Fruit fly (Drosophila melanogaster): ENCODE results near the gene Acox3.

Gene Acox3

dm6 chr2L:6490783-6491249 is 42.6 kb upstream of the Acox3 start, which contains the start of the genes Phf5a and CG31638 (continued):
- TF ChIP-seq CG10543 (GFP tag; optimal IDR thresholded peaks at IDR 0.05), result peak; percentile 84
- peak; percentile 89 for TF ChIP-seq Optix (GFP tag; IDR thresholded peaks at IDR 0.05)
- TF ChIP-seq CG17186 (GFP tag; optimal IDR thresholded peaks at IDR 0.05), result peak; percentile 22
- TF ChIP-seq hbn (GFP tag; IDR thresholded peaks at IDR 0.05; ENCODE audit: partially characterized antibody), result peak; percentile 47; the same call in 1 of the 2 replicates
- peak; percentile 60 for TF ChIP-seq NC2β (GFP tag; optimal IDR thresholded peaks at IDR 0.05)
- peak; percentile 92 for TF ChIP-seq gsb (GFP tag; IDR thresholded peaks at IDR 0.05)
- peak; percentile 91 for TF ChIP-seq tin (GFP tag; optimal IDR thresholded peaks at IDR 0.05)
- no peak for TF ChIP-seq Dip3 (GFP tag; optimal IDR thresholded peaks at IDR 0.05)
- peak; percentile 97 for TF ChIP-seq CG7372 (GFP tag; IDR thresholded peaks at IDR 0.05)
- 0 out of 2 replicates have a peak, but pooled peaks have one; percentile 32 for TF ChIP-seq klu (GFP tag; IDR thresholded peaks at IDR 0.05)
- TF ChIP-seq NK7.1 (GFP tag; optimal IDR thresholded peaks at IDR 0.05), result no peak
- peak; percentile 91 for TF ChIP-seq Abd-B (GFP tag; optimal IDR thresholded peaks at IDR 0.05)
- peak; percentile 57 for TF ChIP-seq knrl (GFP tag; IDR thresholded peaks at IDR 0.05; ENCODE audit: partially characterized antibody)
- peak; percentile 97 for TF ChIP-seq CG14667 (GFP tag; IDR thresholded peaks at IDR 0.05)
- TF ChIP-seq CG12659 (GFP tag; optimal IDR thresholded peaks at IDR 0.05), result peak; percentile 94
- TF ChIP-seq gem (tag; optimal IDR thresholded peaks at IDR 0.05), result peak; percentile 99
- peak; percentile 71 for TF ChIP-seq CG13287 (GFP tag; IDR thresholded peaks at IDR 0.05; ENCODE audit: partially characterized antibody)
- TF ChIP-seq CG18619 (GFP tag; optimal IDR thresholded peaks at IDR 0.05), result peak; percentile 87
- peak; percentile 85 for TF ChIP-seq CG9932 (GFP tag; IDR thresholded peaks at IDR 0.05)
- peak; percentile 95 for TF ChIP-seq CG18764 (GFP tag; optimal IDR thresholded peaks at IDR 0.05)
- peak; percentile 73 for TF ChIP-seq CG9609 (GFP tag; optimal IDR thresholded peaks at IDR 0.05)
- peak; percentile 88 for TF ChIP-seq scrt (GFP tag; optimal IDR thresholded peaks at IDR 0.05)
- peak; percentile 33 for TF ChIP-seq CG16863 (GFP tag; optimal IDR thresholded peaks at IDR 0.05)
- peak; percentile 90 for TF ChIP-seq az2 (GFP tag; optimal IDR thresholded peaks at IDR 0.05)
- TF ChIP-seq lov (optimal IDR thresholded peaks at IDR 0.05), result no peak
- TF ChIP-seq lov (GFP tag; IDR thresholded peaks at IDR 0.05), result peak; percentile 94
- peak; percentile 97 for TF ChIP-seq CG14710 (tag; optimal IDR thresholded peaks at IDR 0.05)
- TF ChIP-seq br (optimal IDR thresholded peaks at IDR 0.05), result no peak
- peak; percentile 83 for TF ChIP-seq caup (GFP tag; optimal IDR thresholded peaks at IDR 0.05; ENCODE audit: severe bottlenecking)
- no peak for TF ChIP-seq Hey (tag; optimal IDR thresholded peaks at IDR 0.05)
- TF ChIP-seq Bteb2 (GFP tag; optimal IDR thresholded peaks at IDR 0.05), result no peak
- TF ChIP-seq maf-S (GFP tag; optimal IDR thresholded peaks at IDR 0.05), result peak; percentile 61
- TF ChIP-seq NfI (GFP tag; optimal IDR thresholded peaks at IDR 0.05), result peak; percentile 62
- TF ChIP-seq CG10431 (GFP tag; optimal IDR thresholded peaks at IDR 0.05), result peak; percentile 90
- TF ChIP-seq CG4854 (GFP tag; optimal IDR thresholded peaks at IDR 0.05), result no peak
- no peak for TF ChIP-seq luna (GFP tag; optimal IDR thresholded peaks at IDR 0.05)
- TF ChIP-seq tll (GFP tag; optimal IDR thresholded peaks at IDR 0.05), result peak in 1 of 2 experiments; percentile 46
- no peak for TF ChIP-seq CG8478 (optimal IDR thresholded peaks at IDR 0.05)
- no peak for TF ChIP-seq yki (optimal IDR thresholded peaks at IDR 0.05)
- peak; percentile 94 for TF ChIP-seq peb (GFP tag; IDR thresholded peaks at IDR 0.05)
- peak; percentile 84 for TF ChIP-seq Vsx1 (GFP tag; optimal IDR thresholded peaks at IDR 0.05)
- TF ChIP-seq unpg (GFP tag; optimal IDR thresholded peaks at IDR 0.05), result peak; percentile 87
- TF ChIP-seq grau (tag; optimal IDR thresholded peaks at IDR 0.05), result peak; percentile 82
- TF ChIP-seq CG7963 (GFP tag; IDR thresholded peaks at IDR 0.05; ENCODE audit: partially characterized antibody), result no peak
- peak; percentile 57 to 93 for TF ChIP-seq crp (GFP tag; optimal IDR thresholded peaks at IDR 0.05)
- TF ChIP-seq Hmx (GFP tag; optimal IDR thresholded peaks at IDR 0.05), result peak; percentile 18
- TF ChIP-seq CG32532 (GFP tag; IDR thresholded peaks at IDR 0.05), result peak; percentile 98
- TF ChIP-seq lmd (GFP tag; IDR thresholded peaks at IDR 0.05), result peak; percentile 64
- TF ChIP-seq cad (GFP tag; optimal IDR thresholded peaks at IDR 0.05), result no peak
- TF ChIP-seq bsh (GFP tag; optimal IDR thresholded peaks at IDR 0.05), result peak; percentile 50 to 68
- peak; percentile 54 for TF ChIP-seq Nf-YB (GFP tag; optimal IDR thresholded peaks at IDR 0.05)

Data from whole organism, embryonic.